Worm (Caenorhabditis elegans) whole organism, midembryonic: Measurements from ENCODE around the gene catp-5.

Source experiments
- T22C8.4 ChIP-seq: fragments of 200-800 bp; sonication (Bioruptor generic); IDR thresholded peaks from 2 replicates; pipeline ENCODE4 v1.3.6; 2022; ENCODE audit warnings: missing genetic modification characterization, missing compliant biosample characterization
- cog-1 ChIP-seq: sonication (generic microtip); optimal IDR thresholded peaks from 2 replicates; lab custom pipeline; 2016; ENCODE audit warnings: missing genetic modification characterization, missing compliant biosample characterization
- flt-1 ChIP-seq: fragments of 200-800 bp; sonication (Bioruptor generic); IDR thresholded peaks from 2 replicates; pipeline ENCODE4 v1.3.6; 2022; ENCODE audit warnings: missing genetic modification characterization, missing compliant biosample characterization
- klf-2 ChIP-seq: fragments of 200-800 bp; sonication (Bioruptor generic); conservative IDR thresholded peaks from 2 replicates; pipeline ENCODE4 v1.3.6; 2022; ENCODE audit warnings: missing genetic modification reagents, missing genetic modification characterization, missing compliant biosample characterization
- med-1 ChIP-seq: sonication (generic microtip); optimal IDR thresholded peaks from 2 replicates; lab custom pipeline; 2017; ENCODE audit warnings: missing genetic modification characterization, mild to moderate bottlenecking, missing compliant biosample characterization, antibody characterized with exemption, missing genetic modification reagents; ENCODE audit not compliant: insufficient read depth
- tab-1 ChIP-seq: fragments of 200-800 bp; sonication (Bioruptor generic); IDR thresholded peaks from 2 replicates; pipeline ENCODE4 v1.3.6; 2022; ENCODE audit warnings: missing genetic modification characterization, missing compliant biosample characterization
- ztf-23 ChIP-seq: fragments of 200-800 bp; sonication (Bioruptor generic); IDR thresholded peaks from 2 replicates; pipeline ENCODE4 v1.3.6; 2022; ENCODE audit warnings: missing genetic modification reagents, missing genetic modification characterization, missing compliant biosample characterization
- ztf-29 ChIP-seq: fragments of 200-800 bp; sonication (Bioruptor generic); IDR thresholded peaks from 2 replicates; pipeline ENCODE4 v1.3.6; 2022; ENCODE audit warnings: missing genetic modification reagents, missing genetic modification characterization, missing compliant biosample characterization

DNA sequence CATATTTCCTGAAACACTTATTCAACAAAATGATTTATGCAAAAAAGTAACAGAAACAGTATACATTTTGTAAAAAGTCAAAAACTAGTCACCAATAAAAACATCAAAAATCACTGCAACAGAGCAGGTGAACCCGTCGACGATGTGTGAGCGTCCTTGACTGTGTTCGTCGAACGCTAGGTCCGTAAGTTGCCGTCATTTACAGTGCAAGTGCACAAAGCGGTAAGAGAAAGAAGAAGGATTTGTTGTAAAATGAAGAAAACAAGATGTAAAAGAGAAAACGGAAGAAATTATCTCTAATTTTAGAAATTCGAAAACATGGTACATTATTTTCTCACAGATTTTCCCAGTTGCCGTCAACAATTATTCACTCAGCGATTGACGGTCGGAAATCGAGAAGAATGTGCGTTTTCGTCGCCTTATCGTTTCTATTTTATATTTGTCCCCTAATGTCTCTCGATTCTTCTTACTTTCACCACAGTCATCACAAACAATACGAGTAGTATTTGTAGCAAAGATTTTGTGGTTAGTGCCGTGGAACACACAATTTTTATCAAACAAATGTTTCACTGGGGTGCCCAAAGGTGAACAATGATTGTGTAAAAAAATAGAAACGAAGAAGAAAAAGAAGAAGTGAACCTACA, 9.3 kb downstream of the catp-5 start:
- no peak for TF ChIP-seq flt-1
- no peak for TF ChIP-seq tab-1 (GFP tag; lab: Robert Waterston, UW)
- TF ChIP-seq med-1, result no peak
- TF ChIP-seq cog-1 (tag; lab: Kevin White, UChicago), result no peak
- TF ChIP-seq ztf-23 (GFP tag; lab: Robert Waterston, UW), result no peak
- TF ChIP-seq ztf-29 (GFP tag; lab: Robert Waterston, UW), result no peak
- TF ChIP-seq T22C8.4 (GFP tag; lab: Robert Waterston, UW), result no peak
- TF ChIP-seq klf-2 (GFP tag; lab: Robert Waterston, UW), result no peak
